Fruit fly (Drosophila melanogaster): ENCODE results near the gene CtsL3.

CtsL3 gene

dm6 chr3R:6008202-6009062, 18.6 kb downstream of the CtsL3 start, which contains the start of gene Rm62 (continued):
- TF ChIP-seq H15 (GFP tag; IDR thresholded peaks at IDR 0.05) (no peak), zfh1 (GFP tag; IDR thresholded peaks at IDR 0.05) (peak; percentile 28; the same call in 1 of the 3 replicates), C15 (GFP tag; IDR thresholded peaks at IDR 0.05) (no peak), CrebB (tag; optimal IDR thresholded peaks at IDR 0.05) (peak; percentile 4), slou (GFP tag; optimal IDR thresholded peaks at IDR 0.05) (no peak), CG10366 (GFP tag; IDR thresholded peaks at IDR 0.05) (no peak), CkIIα-i1 (GFP tag; IDR thresholded peaks at IDR 0.05) (no peak), pho (GFP tag; optimal IDR thresholded peaks at IDR 0.05) (no peak), CG3281 (GFP tag; optimal IDR thresholded peaks at IDR 0.05) (peak; percentile 55), tin (GFP tag; optimal IDR thresholded peaks at IDR 0.05) (no peak), Atf6 (GFP tag; IDR thresholded peaks at IDR 0.05) (peak; percentile 34; the same call in 1 of the 2 replicates), vnd (GFP tag; IDR thresholded peaks at IDR 0.05; ENCODE audit: partially characterized antibody) (0 out of 3 replicates have a peak, but pooled peaks have one; percentile 26), rib (GFP tag; IDR thresholded peaks at IDR 0.05) (peak; percentile 47; the same call in 1 of the 2 replicates), al (GFP tag; IDR thresholded peaks at IDR 0.05) (no peak), Dfd (GFP tag; optimal IDR thresholded peaks at IDR 0.05) (no peak), Spps (tag; optimal IDR thresholded peaks at IDR 0.05) (no peak), CG3726 (GFP tag; IDR thresholded peaks at IDR 0.05) (no peak), jumu (GFP tag; optimal IDR thresholded peaks at IDR 0.05) (no peak), CG8281 (tag; optimal IDR thresholded peaks at IDR 0.05) (no peak), exex (tag; optimal IDR thresholded peaks at IDR 0.05) (no peak), klu (GFP tag; IDR thresholded peaks at IDR 0.05) (no peak), eve (GFP tag; optimal IDR thresholded peaks at IDR 0.05) (no peak), disco-r (GFP tag; optimal IDR thresholded peaks at IDR 0.05) (no peak), Vsx1 (GFP tag; optimal IDR thresholded peaks at IDR 0.05) (no peak), Asciz (GFP tag; optimal IDR thresholded peaks at IDR 0.05) (peak; percentile 3), Dip2 (GFP tag; IDR thresholded peaks at IDR 0.05) (no peak), Fer1 (GFP tag; optimal IDR thresholded peaks at IDR 0.05) (peak; percentile 44), CG12391 (tag; optimal IDR thresholded peaks at IDR 0.05) (no peak), chif (GFP tag; optimal IDR thresholded peaks at IDR 0.05) (no peak), CG12744 (GFP tag; optimal IDR thresholded peaks at IDR 0.05) (no peak), CG9932 (GFP tag; IDR thresholded peaks at IDR 0.05) (peak; percentile 21; the same call in 1 of the 2 replicates), CG10267 (tag; optimal IDR thresholded peaks at IDR 0.05) (peak; percentile 18), yki (optimal IDR thresholded peaks at IDR 0.05) (no peak), CG7556 (GFP tag; optimal IDR thresholded peaks at IDR 0.05) (peak; percentile 4), CG8290 (GFP tag; optimal IDR thresholded peaks at IDR 0.05) (no peak), CG8290 (tag; optimal IDR thresholded peaks at IDR 0.05) (peak; percentile 31 to 66), CG14441 (GFP tag; IDR thresholded peaks at IDR 0.05) (no peak), ato (GFP tag; IDR thresholded peaks at IDR 0.05; ENCODE audit: partially characterized antibody) (0 out of 2 replicates have a peak, but pooled peaks have one; percentile 45), CG7928 (GFP tag; optimal IDR thresholded peaks at IDR 0.05) (no peak), gcm2 (GFP tag; optimal IDR thresholded peaks at IDR 0.05) (no peak), CG34376 (GFP tag; optimal IDR thresholded peaks at IDR 0.05) (peak; percentile 56), mam (GFP tag; optimal IDR thresholded peaks at IDR 0.05) (no peak), ash1 (GFP tag; optimal IDR thresholded peaks at IDR 0.05) (no peak), CG8765 (GFP tag; IDR thresholded peaks at IDR 0.05) (no peak), CG32532 (GFP tag; IDR thresholded peaks at IDR 0.05) (0 out of 2 replicates have a peak, but pooled peaks have one; percentile 19), Usf (GFP tag; optimal IDR thresholded peaks at IDR 0.05) (no peak), CG13624 (GFP tag; optimal IDR thresholded peaks at IDR 0.05) (peak; percentile 57), CG17361 (GFP tag; IDR thresholded peaks at IDR 0.05) (no peak), CG3163 (GFP tag; optimal IDR thresholded peaks at IDR 0.05) (no peak), CG9817 (tag; optimal IDR thresholded peaks at IDR 0.05) (no peak), CG11723 (GFP tag; optimal IDR thresholded peaks at IDR 0.05) (no peak)

All from whole organism, embryonic.